Fruit fly (Drosophila melanogaster) whole organism, embryonic: ENCODE measurements around the gene CG43999.

Experiments used
- Atf6 ChIP-seq: fragments of 200-800 bp; sonication (Bioruptor generic); IDR thresholded peaks from 2 replicates; pipeline ENCODE4 v1.3.6; 2022; ENCODE audit warnings: missing biosample characterization, missing genetic modification characterization
- Blimp-1 ChIP-seq: fragments of 200-800 bp; sonication (Bioruptor generic); optimal IDR thresholded peaks from 3 replicates; lab custom pipeline; 2018; ENCODE audit warnings: missing biosample characterization, missing genetic modification characterization, mild to moderate bottlenecking, moderate library complexity, missing genetic modification reagents
- CG13296 ChIP-seq: fragments of 200-800 bp; sonication (Bioruptor generic); optimal IDR thresholded peaks from 3 replicates; lab custom pipeline; 2018; ENCODE audit warnings: missing biosample characterization, mild to moderate bottlenecking, missing genetic modification characterization
- CG13424 ChIP-seq: fragments of 200-800 bp; sonication (Bioruptor generic); optimal IDR thresholded peaks from 2 replicates; lab custom pipeline; 2019; ENCODE audit warnings: missing biosample characterization, mild to moderate bottlenecking, missing genetic modification characterization, moderate library complexity
- CG13624 ChIP-seq: fragments of 200-800 bp; sonication (Bioruptor generic); optimal IDR thresholded peaks from 2 replicates; lab custom pipeline; 2016; ENCODE audit warnings: missing biosample characterization, missing genetic modification characterization
- CG15479 ChIP-seq: fragments of 200-800 bp; sonication (Bioruptor generic); optimal IDR thresholded peaks from 3 replicates; lab custom pipeline; 2019; ENCODE audit warnings: missing biosample characterization, mild to moderate bottlenecking, missing genetic modification characterization, moderate library complexity
- CG1647 ChIP-seq: fragments of 200-800 bp; sonication (Bioruptor generic); optimal IDR thresholded peaks from 3 replicates; lab custom pipeline; 2016; ENCODE audit warnings: missing biosample characterization, missing genetic modification characterization
- CG16863 ChIP-seq: fragments of 200-800 bp; sonication (Bioruptor generic); optimal IDR thresholded peaks from 3 replicates; lab custom pipeline; 2016; ENCODE audit warnings: missing biosample characterization, missing genetic modification characterization
- CG2889 ChIP-seq: fragments of 200-800 bp; sonication (Bioruptor generic); IDR thresholded peaks from 3 replicates; pipeline ENCODE4 v1.3.6; 2022; ENCODE audit warnings: missing biosample characterization, missing genetic modification characterization
- CG33557 ChIP-seq: fragments of 200-800 bp; sonication (Bioruptor generic); optimal IDR thresholded peaks from 2 replicates; lab custom pipeline; 2019; ENCODE audit warnings: missing biosample characterization, mild to moderate bottlenecking, missing genetic modification characterization, moderate library complexity
- CG3847 ChIP-seq: fragments of 200-800 bp; sonication (Bioruptor generic); IDR thresholded peaks from 2 replicates; pipeline ENCODE4 v1.3.6; 2022; ENCODE audit warnings: missing biosample characterization, missing genetic modification characterization
- CG4404 ChIP-seq: fragments of 200-800 bp; sonication (Bioruptor generic); IDR thresholded peaks from 2 replicates; pipeline ENCODE4 v1.3.6; 2022; ENCODE audit warnings: missing biosample characterization, missing genetic modification characterization
- CG6654 ChIP-seq: fragments of 200-800 bp; sonication (Bioruptor generic); optimal IDR thresholded peaks from 2 replicates; lab custom pipeline; 2017; ENCODE audit warnings: missing biosample characterization, mild to moderate bottlenecking, missing genetic modification characterization
- CG8290 ChIP-seq, 3 experiments: fragments of 200-800 bp; sonication (Bioruptor generic); optimal IDR thresholded peaks; 2 replicates each; lab custom pipeline; 2016 to 2019; ENCODE audit warnings: missing biosample characterization in 3 of 3, missing genetic modification characterization in 3 of 3, mild to moderate bottlenecking in 2 of 3, moderate library complexity in 1 of 3
- CG8359 ChIP-seq: fragments of 200-800 bp; sonication (Bioruptor generic); optimal IDR thresholded peaks from 2 replicates; lab custom pipeline; 2017; ENCODE audit warnings: missing biosample characterization, mild to moderate bottlenecking, missing genetic modification characterization, borderline replicate concordance
- CG8765 ChIP-seq: fragments of 200-800 bp; sonication (Bioruptor generic); IDR thresholded peaks from 2 replicates; pipeline ENCODE4 v1.3.6; 2022; ENCODE audit warnings: missing biosample characterization, missing genetic modification characterization
- Dfd ChIP-seq, 2 experiments: fragments of >200 bp; optimal IDR thresholded peaks; 2 replicates each; lab custom pipeline; 2017; ENCODE audit warnings: missing biosample characterization in 2 of 2, missing genetic modification characterization in 2 of 2
- Dip2 ChIP-seq: fragments of 200-800 bp; sonication (Bioruptor generic); IDR thresholded peaks from 2 replicates; pipeline ENCODE4 v1.3.6; 2022; ENCODE audit warnings: missing biosample characterization, missing genetic modification characterization
- Dp ChIP-seq: fragments of 200-800 bp; sonication (Bioruptor generic); optimal IDR thresholded peaks from 2 replicates; lab custom pipeline; 2018; ENCODE audit warnings: missing biosample characterization, mild to moderate bottlenecking, missing genetic modification characterization, moderate library complexity
- Fer1 ChIP-seq: fragments of 200-800 bp; sonication (Bioruptor generic); optimal IDR thresholded peaks from 2 replicates; lab custom pipeline; 2017; ENCODE audit warnings: missing biosample characterization, mild to moderate bottlenecking, missing genetic modification characterization
- Gug ChIP-seq: fragments of 200-800 bp; sonication (Bioruptor generic); IDR thresholded peaks from 4 replicates; pipeline ENCODE4 v1.3.6; 2022; ENCODE audit warnings: missing biosample characterization, missing genetic modification characterization
- HLH4C ChIP-seq: fragments of 200-800 bp; sonication (Bioruptor generic); IDR thresholded peaks from 3 replicates; pipeline ENCODE4 v1.3.6; 2022; ENCODE audit warnings: missing biosample characterization, missing genetic modification characterization; ENCODE audit not compliant: partially characterized antibody
- Hey ChIP-seq: fragments of 200-800 bp; sonication (Bioruptor generic); optimal IDR thresholded peaks from 3 replicates; lab custom pipeline; 2018; ENCODE audit warnings: missing biosample characterization, mild to moderate bottlenecking, missing genetic modification characterization
- Hmr ChIP-seq: fragments of 200-800 bp; sonication (Bioruptor generic); optimal IDR thresholded peaks from 3 replicates; lab custom pipeline; 2017; ENCODE audit warnings: mild to moderate bottlenecking, missing biosample characterization, missing genetic modification reagents, missing genetic modification characterization
- Neu2 ChIP-seq: fragments of 200-800 bp; sonication (Bioruptor generic); optimal IDR thresholded peaks from 3 replicates; lab custom pipeline; 2016; ENCODE audit warnings: missing biosample characterization, missing genetic modification characterization, borderline replicate concordance
- Poxn ChIP-seq: fragments of 200-800 bp; sonication (Bioruptor generic); IDR thresholded peaks from 2 replicates; pipeline ENCODE4 v1.3.6; 2022; ENCODE audit warnings: missing biosample characterization, missing genetic modification characterization
- Ssrp ChIP-seq: fragments of 200-800 bp; sonication (Bioruptor generic); optimal IDR thresholded peaks from 2 replicates; lab custom pipeline; 2018; ENCODE audit warnings: missing biosample characterization, mild to moderate bottlenecking, missing genetic modification characterization, moderate library complexity
- Trl ChIP-seq, 3 experiments: fragments of >200 bp in 2 of 3; fragments of 200-800 bp in 1 of 3; sonication (Bioruptor generic) in 1 of 3; optimal IDR thresholded peaks; 2 replicates in 1 of 3; 3 replicates in 2 of 3; lab custom pipeline; 2016 to 2017; ENCODE audit warnings: missing biosample characterization in 1 of 3, missing genetic modification characterization in 1 of 3
- bcd ChIP-seq: fragments of 200-800 bp; sonication (Bioruptor generic); optimal IDR thresholded peaks from 2 replicates; lab custom pipeline; 2017; ENCODE audit warnings: missing biosample characterization, mild to moderate bottlenecking, missing genetic modification characterization
- bsh ChIP-seq, 2 experiments: fragments of 200-800 bp; sonication (Bioruptor generic); optimal IDR thresholded peaks; 2 replicates each; lab custom pipeline; 2017 to 2018; ENCODE audit warnings: mild to moderate bottlenecking in 2 of 2, missing biosample characterization in 2 of 2, missing genetic modification characterization in 2 of 2, moderate library complexity in 1 of 2
- btn ChIP-seq: fragments of 200-800 bp; sonication (Bioruptor generic); optimal IDR thresholded peaks from 2 replicates; lab custom pipeline; 2016; ENCODE audit warnings: missing biosample characterization, missing genetic modification characterization
- chn ChIP-seq: fragments of 200-800 bp; sonication (Bioruptor generic); optimal IDR thresholded peaks from 2 replicates; lab custom pipeline; 2016; ENCODE audit warnings: missing biosample characterization, missing genetic modification characterization
- ci ChIP-seq: fragments of 200-800 bp; sonication (Bioruptor generic); IDR thresholded peaks from 3 replicates; pipeline ENCODE4 v1.3.6; 2022; ENCODE audit warnings: missing biosample characterization, missing genetic modification characterization
- dmrt11E ChIP-seq: fragments of 200-800 bp; sonication (Bioruptor generic); optimal IDR thresholded peaks from 3 replicates; lab custom pipeline; 2018; ENCODE audit warnings: missing biosample characterization, mild to moderate bottlenecking, missing genetic modification characterization, moderate library complexity
- ewg ChIP-seq: fragments of 200-800 bp; sonication (Bioruptor generic); optimal IDR thresholded peaks from 3 replicates; lab custom pipeline; 2017; ENCODE audit warnings: mild to moderate bottlenecking, missing biosample characterization, missing genetic modification reagents, missing genetic modification characterization
- exex ChIP-seq: fragments of 200-800 bp; sonication (Bioruptor generic); optimal IDR thresholded peaks from 4 replicates; lab custom pipeline; 2018; ENCODE audit warnings: missing biosample characterization, mild to moderate bottlenecking, missing genetic modification characterization, moderate library complexity
- eyg ChIP-seq: fragments of 200-800 bp; sonication (Bioruptor generic); optimal IDR thresholded peaks from 3 replicates; lab custom pipeline; 2016; ENCODE audit warnings: missing biosample characterization, missing genetic modification characterization
- fu2 ChIP-seq: fragments of 200-800 bp; sonication (Bioruptor generic); optimal IDR thresholded peaks from 2 replicates; lab custom pipeline; 2016; ENCODE audit warnings: missing biosample characterization, missing genetic modification characterization
- grau ChIP-seq: fragments of 200-800 bp; optimal IDR thresholded peaks from 3 replicates; lab custom pipeline; 2019; ENCODE audit warnings: missing biosample characterization, mild to moderate bottlenecking, missing genetic modification characterization, moderate library complexity
- gsb ChIP-seq: fragments of 200-800 bp; sonication (Bioruptor generic); IDR thresholded peaks from 2 replicates; pipeline ENCODE4 v1.3.6; 2022; ENCODE audit warnings: missing biosample characterization, missing genetic modification characterization
- gsb-n ChIP-seq: fragments of 200-800 bp; sonication (Bioruptor generic); optimal IDR thresholded peaks from 3 replicates; lab custom pipeline; 2018; ENCODE audit warnings: missing biosample characterization, mild to moderate bottlenecking, missing genetic modification characterization
- lov ChIP-seq, 2 experiments: fragments of 200-800 bp in 1 of 2; fragments of >200 bp in 1 of 2; sonication (Bioruptor generic) in 1 of 2; IDR thresholded peaks in 1 of 2; optimal IDR thresholded peaks in 1 of 2; 2 replicates in 1 of 2; 3 replicates in 1 of 2; pipeline versions ENCODE4 v1.3.6 to Lab custom; 2017 to 2022; ENCODE audit warnings: missing biosample characterization in 1 of 2, missing genetic modification characterization in 1 of 2
- peb ChIP-seq: fragments of 200-800 bp; sonication (Bioruptor generic); IDR thresholded peaks from 2 replicates; pipeline ENCODE4 v1.3.6; 2022; ENCODE audit warnings: missing biosample characterization, missing genetic modification characterization
- rib ChIP-seq: fragments of 200-800 bp; sonication (Bioruptor generic); IDR thresholded peaks from 2 replicates; pipeline ENCODE4 v1.3.6; 2022; ENCODE audit warnings: missing biosample characterization, missing genetic modification characterization
- salm ChIP-seq: fragments of 200-800 bp; sonication (Bioruptor generic); optimal IDR thresholded peaks from 2 replicates; lab custom pipeline; 2018; ENCODE audit warnings: missing biosample characterization, mild to moderate bottlenecking, missing genetic modification characterization
- sd ChIP-seq: fragments of 200-800 bp; sonication (Bioruptor generic); optimal IDR thresholded peaks from 3 replicates; lab custom pipeline; 2018; ENCODE audit warnings: missing biosample characterization, mild to moderate bottlenecking, missing genetic modification characterization, moderate library complexity
- sim ChIP-seq: fragments of 200-800 bp; sonication (Bioruptor generic); IDR thresholded peaks from 2 replicates; pipeline ENCODE4 v1.3.6; 2022; ENCODE audit warnings: missing biosample characterization, missing genetic modification characterization
- stwl ChIP-seq: fragments of 200-800 bp; sonication (Bioruptor generic); optimal IDR thresholded peaks from 3 replicates; lab custom pipeline; 2018; ENCODE audit warnings: missing biosample characterization, mild to moderate bottlenecking, missing genetic modification characterization, moderate library complexity
- usp ChIP-seq: fragments of >200 bp; optimal IDR thresholded peaks from 2 replicates; lab custom pipeline; 2017; ENCODE audit warnings: missing biosample characterization, missing genetic modification characterization
- wdn ChIP-seq: fragments of 200-800 bp; sonication (Bioruptor generic); IDR thresholded peaks from 2 replicates; pipeline ENCODE4 v1.3.6; 2022; ENCODE audit warnings: missing biosample characterization, missing genetic modification characterization

The CG43999 gene

dm6 chr3R:23947002-23947401 is 18.2 kb upstream of the CG43999 start (continued):
- TF ChIP-seq Hmr (GFP tag; lab: Kevin White, UChicago) = no peak
- TF ChIP-seq CG16863 (GFP tag; lab: Kevin White, UChicago) = no peak
- no peak for TF ChIP-seq salm (tag; lab: Kevin White, UChicago)
- no peak for TF ChIP-seq Gug
- TF ChIP-seq Dfd (GFP tag; optimal IDR thresholded peaks at IDR 0.05; lab: Kevin White, UChicago) = no peak
- TF ChIP-seq bsh (GFP tag; optimal IDR thresholded peaks at IDR 0.05; lab: Kevin White, UChicago) = peak in 1 of 2 experiments; percentile 22
- TF ChIP-seq fu2 (GFP tag; lab: Kevin White, UChicago) = no peak
- no peak for TF ChIP-seq Fer1 (GFP tag; lab: Kevin White, UChicago)
- TF ChIP-seq Trl (optimal IDR thresholded peaks at IDR 0.05; lab: Kevin White, UChicago) = no peak
- no peak for TF ChIP-seq Trl (GFP tag; optimal IDR thresholded peaks at IDR 0.05; lab: Kevin White, UChicago)
- no peak for TF ChIP-seq CG15479
- TF ChIP-seq ci (GFP tag; lab: Robert Waterston, UW) = peak; percentile 71; the same call in 1 of the 3 replicates
- no peak for TF ChIP-seq rib
- peak; percentile 31 for TF ChIP-seq CG13424 (tag; lab: Kevin White, UChicago)
- no peak for TF ChIP-seq HLH4C (GFP tag; lab: Robert Waterston, UW)
- no peak for TF ChIP-seq CG8765 (GFP tag; lab: Robert Waterston, UW)
- no peak for TF ChIP-seq Neu2 (GFP tag; lab: Kevin White, UChicago)
- no peak for TF ChIP-seq CG6654 (GFP tag; lab: Kevin White, UChicago)
- TF ChIP-seq CG13296 (GFP tag; lab: Kevin White, UChicago) = peak; percentile 29
- TF ChIP-seq eyg (GFP tag; lab: Kevin White, UChicago) = no peak
- no peak for TF ChIP-seq sd (tag; lab: Kevin White, UChicago)
- no peak for TF ChIP-seq usp (GFP tag; lab: Kevin White, UChicago)
- TF ChIP-seq CG3847 = no peak
- TF ChIP-seq Poxn (GFP tag; lab: Robert Waterston, UW) = no peak
- TF ChIP-seq Hey (tag; lab: Kevin White, UChicago) = no peak
- no peak for TF ChIP-seq wdn (GFP tag; lab: Robert Waterston, UW)
- TF ChIP-seq Atf6 (GFP tag; lab: Robert Waterston, UW) = no peak
- TF ChIP-seq gsb-n (tag; lab: Kevin White, UChicago) = no peak
- no peak for TF ChIP-seq peb (GFP tag; lab: Robert Waterston, UW)
- no peak for TF ChIP-seq btn (GFP tag; lab: Kevin White, UChicago)
- no peak for TF ChIP-seq Dip2 (GFP tag; lab: Robert Waterston, UW)
- TF ChIP-seq ewg = peak; percentile 1
- no peak for TF ChIP-seq stwl (tag; lab: Kevin White, UChicago)
- no peak for TF ChIP-seq Ssrp
- no peak for TF ChIP-seq CG13624 (GFP tag; lab: Kevin White, UChicago)
- TF ChIP-seq dmrt11E (tag; lab: Kevin White, UChicago) = no peak
- TF ChIP-seq CG8290 (GFP tag; optimal IDR thresholded peaks at IDR 0.05; lab: Kevin White, UChicago) = no peak
- TF ChIP-seq CG8290 (tag; optimal IDR thresholded peaks at IDR 0.05; lab: Kevin White, UChicago) = no peak
- no peak for TF ChIP-seq Dp (GFP tag; lab: Kevin White, UChicago)
- no peak for TF ChIP-seq chn
- TF ChIP-seq CG4404 (GFP tag; lab: Robert Waterston, UW) = no peak
- no peak for TF ChIP-seq sim (GFP tag; lab: Robert Waterston, UW)
- TF ChIP-seq CG8359 (GFP tag; lab: Kevin White, UChicago) = no peak
- no peak for TF ChIP-seq lov (optimal IDR thresholded peaks at IDR 0.05; lab: Kevin White, UChicago)
- TF ChIP-seq lov (GFP tag; IDR thresholded peaks at IDR 0.05; lab: Robert Waterston, UW) = no peak
- TF ChIP-seq Blimp-1 (GFP tag; lab: Kevin White, UChicago) = peak; percentile 22
- no peak for TF ChIP-seq gsb
- peak; percentile 8 for TF ChIP-seq exex (tag; lab: Kevin White, UChicago)
- no peak for TF ChIP-seq grau (tag; lab: Kevin White, UChicago)
- no peak for TF ChIP-seq CG1647 (GFP tag; lab: Kevin White, UChicago)
- peak; percentile 32 for TF ChIP-seq CG33557 (GFP tag; lab: Kevin White, UChicago)
- no peak for TF ChIP-seq CG2889 (GFP tag; lab: Robert Waterston, UW)
- TF ChIP-seq bcd = no peak
